Worm (Caenorhabditis elegans): ENCODE results near the gene col-101.

DNA sequence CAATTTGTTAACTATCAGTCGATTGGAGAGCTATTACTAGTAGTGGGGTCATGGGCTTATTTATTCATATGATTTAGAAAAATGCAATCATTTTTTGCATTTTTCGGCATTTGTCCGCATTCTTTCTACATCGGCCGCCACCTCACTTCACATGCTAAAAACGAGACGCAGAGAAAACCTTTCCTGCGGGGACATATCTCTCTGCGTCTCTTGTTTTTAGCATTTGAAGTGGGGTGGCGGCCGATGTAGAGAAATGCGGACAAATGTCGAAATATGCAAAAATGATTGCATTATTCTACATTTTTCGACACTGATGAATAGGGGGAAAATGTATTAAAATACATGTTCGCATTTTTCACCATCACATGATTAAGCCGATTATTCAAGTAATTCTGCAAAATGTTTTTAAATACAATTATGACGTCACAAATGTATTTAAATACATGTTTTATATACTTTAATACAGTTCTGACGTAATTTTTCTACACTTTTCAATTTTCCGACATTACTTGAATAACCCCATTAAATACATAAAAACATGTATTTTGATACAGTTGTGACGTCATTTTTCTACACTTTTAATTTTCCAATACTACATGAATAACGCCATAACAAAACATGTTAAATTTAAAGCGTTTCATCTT is 45.4 kb upstream of the col-101 start:
- TF ChIP-seq pag-3 (tag; optimal IDR thresholded peaks at IDR 0.05; ENCODE audit: borderline replicate concordance) (no peak), nhr-11 (tag; optimal IDR thresholded peaks at IDR 0.05) (no peak), dmd-4 (tag; optimal IDR thresholded peaks at IDR 0.05; ENCODE audit: borderline replicate concordance) (no peak)
